Fruit fly (Drosophila melanogaster): ENCODE data around the gene CG2767.

The CG2767 gene

dm6 chr3R:7961348-7961747 lies 46.6 kb downstream of the CG2767 start:
- TF ChIP-seq CG32264 (GFP tag; optimal IDR thresholded peaks at IDR 0.05) (no peak), sv (GFP tag; optimal IDR thresholded peaks at IDR 0.05) (no peak), Dif (GFP tag; optimal IDR thresholded peaks at IDR 0.05; ENCODE audit: partially characterized antibody) (no peak), tai (GFP tag; optimal IDR thresholded peaks at IDR 0.05) (no peak), OdsH (GFP tag; optimal IDR thresholded peaks at IDR 0.05) (no peak), dl (GFP tag; optimal IDR thresholded peaks at IDR 0.05; ENCODE audit: insufficient read depth in 1 of 2, partially characterized antibody in 2 of 2) (no peak)

DNA sequence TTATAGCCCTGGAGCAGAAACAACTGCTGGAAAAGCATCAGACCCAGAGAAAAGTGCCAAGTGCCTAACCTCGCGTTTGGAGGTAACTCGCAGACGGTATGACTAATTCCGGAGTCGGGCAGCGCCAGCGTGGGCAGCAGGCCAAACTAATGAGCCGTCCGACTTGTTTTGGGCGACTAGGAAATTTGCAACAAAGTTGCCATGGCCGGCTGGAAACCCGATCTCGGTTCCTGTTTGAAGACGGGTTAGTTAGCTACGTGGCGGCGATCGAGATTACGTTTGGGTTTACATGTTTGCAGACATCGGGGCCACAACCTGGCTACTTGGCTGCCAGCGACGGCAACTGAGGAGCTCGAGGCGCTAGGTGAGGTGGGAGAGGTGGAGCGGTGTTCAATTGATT lies 50.9 kb downstream of the CG2767 start:
- no peak for TF ChIP-seq br (GFP tag; optimal IDR thresholded peaks at IDR 0.05)
- TF ChIP-seq foxo (GFP tag; optimal IDR thresholded peaks at IDR 0.05) = no peak
- TF ChIP-seq sage (GFP tag; optimal IDR thresholded peaks at IDR 0.05) = no peak
- no peak for TF ChIP-seq woc (GFP tag; optimal IDR thresholded peaks at IDR 0.05)
- no peak for TF ChIP-seq h (GFP tag; optimal IDR thresholded peaks at IDR 0.05)
- no peak for TF ChIP-seq ey (GFP tag; optimal IDR thresholded peaks at IDR 0.05)
- TF ChIP-seq psq (GFP tag; optimal IDR thresholded peaks at IDR 0.05) = no peak
- no peak for TF ChIP-seq sv (GFP tag; optimal IDR thresholded peaks at IDR 0.05)
- TF ChIP-seq Dfd (GFP tag; optimal IDR thresholded peaks at IDR 0.05) = no peak
- no peak for TF ChIP-seq fru (GFP tag; optimal IDR thresholded peaks at IDR 0.05)
- TF ChIP-seq Vsx2 (GFP tag; optimal IDR thresholded peaks at IDR 0.05; ENCODE audit: partially characterized antibody) = no peak
- TF ChIP-seq Abd-B (GFP tag; optimal IDR thresholded peaks at IDR 0.05) = no peak
- TF ChIP-seq pan (optimal IDR thresholded peaks at IDR 0.05) = no peak
- TF ChIP-seq Rel (GFP tag; optimal IDR thresholded peaks at IDR 0.05) = no peak
- TF ChIP-seq Rel (tag; optimal IDR thresholded peaks at IDR 0.05) = no peak
- TF ChIP-seq tai (GFP tag; optimal IDR thresholded peaks at IDR 0.05) = no peak
- no peak for TF ChIP-seq CG9705 (GFP tag; optimal IDR thresholded peaks at IDR 0.05)

All from whole organism, wandering third instar larva.